Fruit fly (Drosophila melanogaster) Kc167 (cell line): ENCODE results near the gene disp.

Experiments
- h ChIP-seq: fragments of >200 bp; optimal IDR thresholded peaks from 3 replicates; lab custom pipeline; 2018; ENCODE audit warnings: missing external identifiers
- psq ChIP-seq: fragments of >200 bp; optimal IDR thresholded peaks from 2 replicates; lab custom pipeline; 2017; ENCODE audit warnings: missing external identifiers
- ttk ChIP-seq: sonication (Bioruptor generic); optimal IDR thresholded peaks from 2 replicates; lab custom pipeline; 2017; ENCODE audit warnings: missing external identifiers

- TF ChIP-seq ttk (lab: Kevin White, UChicago) (no peak), h (lab: Kevin White, UChicago) (no peak), psq (lab: Kevin White, UChicago) (no peak)
Measured at dm6 chr3R:5856215-5856614, at the start of gene disp, which contains the start of gene ECSIT.
